Worm (Caenorhabditis elegans) whole organism, early embryonic: ENCODE results near the gene cyp-33C12.

Experiments
- B0310.2 ChIP-seq: sonication (generic microtip); optimal IDR thresholded peaks from 2 replicates; lab custom pipeline; 2016; ENCODE audit warnings: mild to moderate bottlenecking, missing genetic modification characterization, missing compliant biosample characterization
- F13C5.2 ChIP-seq: sonication (generic microtip); optimal IDR thresholded peaks from 2 replicates; lab custom pipeline; 2017; ENCODE audit warnings: mild to moderate bottlenecking, missing genetic modification characterization, inconsistent platforms, missing compliant biosample characterization
- aly-1 ChIP-seq: sonication (generic microtip); optimal IDR thresholded peaks from 2 replicates; lab custom pipeline; 2016; ENCODE audit warnings: missing genetic modification characterization, missing compliant biosample characterization
- ama-1 ChIP-seq: fragments of 150-350 bp; optimal IDR thresholded peaks from 2 replicates; lab custom pipeline; 2014
- ceh-13 ChIP-seq: fragments of 200-800 bp; sonication (Bioruptor generic); optimal IDR thresholded peaks from 2 replicates; lab custom pipeline; 2018; ENCODE audit warnings: mild to moderate bottlenecking, missing genetic modification characterization, missing compliant biosample characterization
- ceh-36 ChIP-seq: sonication (generic microtip); optimal IDR thresholded peaks from 2 replicates; lab custom pipeline; 2016; ENCODE audit warnings: missing genetic modification characterization, inconsistent platforms, missing compliant biosample characterization
- ets-7 ChIP-seq: sonication (generic microtip); optimal IDR thresholded peaks from 2 replicates; lab custom pipeline; 2016; ENCODE audit warnings: missing genotype, missing genetic modification characterization, missing compliant biosample characterization
- flt-1 ChIP-seq: fragments of 200-800 bp; sonication (Bioruptor generic); IDR thresholded peaks from 2 replicates; pipeline ENCODE4 v1.3.6; 2022; ENCODE audit warnings: missing genetic modification characterization, missing compliant biosample characterization
- hmbx-1 ChIP-seq: sonication (generic microtip); optimal IDR thresholded peaks from 2 replicates; lab custom pipeline; 2016; ENCODE audit warnings: mild to moderate bottlenecking, missing genetic modification characterization, missing compliant biosample characterization
- hmg-4 ChIP-seq: fragments of 200-800 bp; sonication (Bioruptor generic); optimal IDR thresholded peaks from 2 replicates; lab custom pipeline; 2018; ENCODE audit warnings: mild to moderate bottlenecking, missing genetic modification characterization, missing compliant biosample characterization
- hnd-1 ChIP-seq: sonication (generic microtip); optimal IDR thresholded peaks from 2 replicates; lab custom pipeline; 2016; ENCODE audit warnings: missing genetic modification characterization, missing compliant biosample characterization
- pes-1 ChIP-seq: fragments of 200-800 bp; sonication (Bioruptor generic); IDR thresholded peaks from 2 replicates; pipeline ENCODE4 v1.3.6; 2022; ENCODE audit warnings: missing genetic modification reagents, missing genetic modification characterization, missing compliant biosample characterization
- scrt-1 ChIP-seq: fragments of 200-800 bp; sonication (Bioruptor generic); IDR thresholded peaks from 2 replicates; pipeline ENCODE4 v1.3.6; 2022; ENCODE audit warnings: missing genetic modification characterization, missing compliant biosample characterization
- sea-1 ChIP-seq: fragments of 200-800 bp; sonication (Bioruptor generic); conservative IDR thresholded peaks from 2 replicates; pipeline ENCODE4 v1.3.6; 2022; ENCODE audit warnings: missing genetic modification characterization, missing compliant biosample characterization
- tbx-11 ChIP-seq: fragments of 200-800 bp; sonication (Bioruptor generic); IDR thresholded peaks from 2 replicates; pipeline ENCODE4 v1.3.6; 2022; ENCODE audit warnings: missing genetic modification characterization, missing compliant biosample characterization
- tbx-37 ChIP-seq: fragments of 200-800 bp; sonication (Bioruptor generic); conservative IDR thresholded peaks from 2 replicates; pipeline ENCODE4 v1.3.6; 2022; ENCODE audit warnings: missing genetic modification reagents, missing genetic modification characterization, missing compliant biosample characterization
- tra-4 ChIP-seq: sonication (generic microtip); optimal IDR thresholded peaks from 2 replicates; lab custom pipeline; 2017; ENCODE audit warnings: missing genetic modification characterization, missing compliant biosample characterization

Gene cyp-33C12

DNA sequence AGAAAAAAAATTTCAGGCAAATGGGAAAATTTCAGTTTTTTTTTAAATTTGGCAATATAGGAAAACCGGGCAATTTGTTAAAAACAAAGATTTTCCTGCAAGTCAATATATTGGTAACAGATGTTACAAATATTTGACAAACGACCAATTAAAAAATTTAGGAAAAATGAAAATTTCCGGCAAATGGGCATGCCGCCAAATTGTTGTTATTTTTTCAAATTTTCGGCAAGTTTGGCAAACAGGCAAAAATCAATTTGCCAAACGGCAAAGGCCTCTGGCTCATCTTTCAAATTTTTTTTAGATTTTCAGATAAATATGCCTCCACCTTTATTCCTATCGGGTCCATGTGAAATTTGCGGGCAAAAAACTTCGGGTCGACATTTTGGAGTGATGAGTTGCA is 17.6 kb upstream of the cyp-33C12 start, which contains the start of gene nhr-128:
TSS of gene nhr-128 (plus strand) at position 301 of the 400 bp plus-strand sequence.
- TF ChIP-seq F13C5.2 (tag; lab: Kevin White, UChicago) = no peak
- no peak for TF ChIP-seq hmg-4 (GFP tag; lab: Kevin White, UChicago)
- no peak for TF ChIP-seq sea-1 (GFP tag; lab: Robert Waterston, UW)
- TF ChIP-seq B0310.2 (tag; lab: Kevin White, UChicago) = no peak
- no peak for TF ChIP-seq hnd-1 (tag; lab: Kevin White, UChicago)
- no peak for TF ChIP-seq tra-4
- no peak for TF ChIP-seq tbx-37 (GFP tag; lab: Robert Waterston, UW)
- TF ChIP-seq pes-1 (GFP tag; lab: Robert Waterston, UW) = no peak
- no peak for TF ChIP-seq ceh-13
- no peak for TF ChIP-seq flt-1
- TF ChIP-seq aly-1 = no peak
- TF ChIP-seq scrt-1 (GFP tag; lab: Robert Waterston, UW) = no peak
- no peak for TF ChIP-seq ama-1

DNA sequence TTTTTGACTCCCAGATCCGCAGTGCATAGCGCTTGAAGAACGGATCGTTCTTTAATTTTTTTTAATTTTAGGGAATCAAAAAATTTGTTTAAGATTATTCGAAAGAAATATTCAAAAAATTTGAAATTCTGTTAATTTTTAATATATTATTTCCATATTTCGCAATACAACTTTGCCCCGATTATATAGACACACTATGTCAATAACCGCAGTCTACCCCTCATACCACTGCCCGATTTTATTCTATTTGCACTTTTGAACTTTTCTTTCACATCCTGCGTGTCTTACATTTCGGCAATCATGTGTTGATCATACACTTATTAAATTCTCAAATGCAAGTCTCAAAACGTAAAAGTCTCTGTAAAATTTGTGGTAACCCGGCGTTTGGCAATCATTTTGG is 14.6 kb upstream of the cyp-33C12 start, which contains the start of gene nhr-56:
TSS of gene nhr-56 (plus strand) at position 202 of the 400 bp plus-strand sequence.
- no peak for TF ChIP-seq F13C5.2 (tag; lab: Kevin White, UChicago)
- TF ChIP-seq hnd-1 (tag; lab: Kevin White, UChicago) = no peak
- TF ChIP-seq aly-1 = no peak
- no peak for TF ChIP-seq tbx-11 (GFP tag; lab: Robert Waterston, UW)
- no peak for TF ChIP-seq sea-1 (GFP tag; lab: Robert Waterston, UW)
- TF ChIP-seq pes-1 (GFP tag; lab: Robert Waterston, UW) = no peak
- TF ChIP-seq ama-1 = no peak
- no peak for TF ChIP-seq tbx-37 (GFP tag; lab: Robert Waterston, UW)

DNA sequence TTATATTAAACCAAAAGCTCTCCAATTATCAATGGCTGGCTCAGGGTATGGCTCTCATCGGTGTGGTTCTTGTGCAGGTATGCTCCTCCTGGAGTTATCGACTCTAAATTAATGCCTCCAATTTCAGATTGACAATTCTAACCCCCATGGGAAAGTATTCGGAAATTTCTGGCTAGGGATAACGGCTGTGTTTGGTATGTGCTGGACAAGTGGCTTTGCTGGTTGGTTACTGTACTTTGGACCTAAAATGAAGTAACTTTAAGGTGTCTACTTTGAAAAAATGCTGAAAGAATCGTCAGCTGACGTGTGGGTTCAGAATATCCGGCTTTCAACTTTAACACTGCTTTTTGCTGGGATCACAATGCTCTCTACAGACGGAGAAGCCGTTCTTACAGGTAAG is 12.7 kb upstream of the cyp-33C12 start:
- no peak for TF ChIP-seq aly-1
- TF ChIP-seq B0310.2 (tag; lab: Kevin White, UChicago) = no peak
- no peak for TF ChIP-seq tbx-11 (GFP tag; lab: Robert Waterston, UW)
- TF ChIP-seq hnd-1 (tag; lab: Kevin White, UChicago) = no peak
- TF ChIP-seq scrt-1 (GFP tag; lab: Robert Waterston, UW) = no peak
- no peak for TF ChIP-seq sea-1 (GFP tag; lab: Robert Waterston, UW)
- TF ChIP-seq flt-1 = no peak
- no peak for TF ChIP-seq ceh-13
- TF ChIP-seq hmg-4 (GFP tag; lab: Kevin White, UChicago) = no peak
- TF ChIP-seq ets-7 (tag; lab: Kevin White, UChicago) = no peak

DNA sequence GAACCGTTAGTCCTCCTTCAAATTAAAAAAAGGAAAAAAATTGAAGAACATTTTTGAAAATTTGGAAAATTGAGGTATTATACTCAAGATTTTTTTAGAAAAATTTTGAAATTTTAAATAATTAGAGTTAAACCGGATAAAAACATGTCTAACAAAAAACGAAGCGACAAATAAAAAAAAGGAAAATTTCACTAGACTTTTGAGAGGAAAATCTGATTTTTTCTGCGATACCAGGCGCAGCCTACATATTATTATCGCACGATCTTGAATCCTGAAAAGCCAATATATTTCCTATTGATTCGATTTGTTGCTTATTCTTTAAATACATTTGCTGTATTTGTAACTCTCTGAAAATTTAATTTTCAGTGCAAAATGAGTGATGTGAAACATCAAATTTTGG is 11.2 kb upstream of the cyp-33C12 start, which contains the start of gene nstp-8:
TSS of gene nstp-8 (plus strand) at position 301 of the 400 bp plus-strand sequence.
- TF ChIP-seq tra-4 = no peak
- TF ChIP-seq hmbx-1 (tag; lab: Kevin White, UChicago) = no peak
- no peak for TF ChIP-seq sea-1 (GFP tag; lab: Robert Waterston, UW)
- no peak for TF ChIP-seq flt-1

DNA sequence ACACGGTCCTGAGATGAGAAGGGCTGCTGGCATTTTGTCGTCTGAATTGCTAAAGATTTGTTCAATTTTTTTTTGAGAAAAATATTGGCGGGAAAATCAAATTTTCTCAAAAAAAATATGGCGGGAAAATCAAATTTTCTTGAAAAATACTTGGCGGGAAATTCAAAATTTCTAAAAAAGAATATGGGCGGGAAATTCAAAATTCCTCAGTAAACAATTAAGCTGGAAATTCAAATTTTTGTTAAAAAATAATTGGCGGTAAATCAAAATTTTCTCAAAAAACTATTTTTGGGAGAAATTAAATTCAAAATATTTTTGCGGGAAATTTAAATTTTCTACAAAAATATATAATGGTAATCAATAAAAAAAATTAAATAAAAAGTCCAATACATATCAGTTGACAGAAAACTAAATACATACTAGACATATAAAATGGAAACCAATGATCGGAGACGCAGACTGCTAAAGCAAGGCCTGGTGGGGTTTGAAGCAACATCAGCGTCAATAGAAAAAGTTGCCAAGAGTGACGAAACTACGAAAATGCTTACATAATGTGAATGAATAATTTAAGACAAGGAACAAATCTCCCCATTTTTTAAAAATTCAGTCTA is 10.3 kb upstream of the cyp-33C12 start, which contains the start of gene nhr-184:
TSS of gene nhr-184 (minus strand) at position 51 of the 611 bp plus-strand sequence.
- TF ChIP-seq flt-1 (no peak), ceh-13 (no peak), F13C5.2 (tag; lab: Kevin White, UChicago) (no peak), hmg-4 (GFP tag; lab: Kevin White, UChicago) (no peak), sea-1 (GFP tag; lab: Robert Waterston, UW) (no peak)

DNA sequence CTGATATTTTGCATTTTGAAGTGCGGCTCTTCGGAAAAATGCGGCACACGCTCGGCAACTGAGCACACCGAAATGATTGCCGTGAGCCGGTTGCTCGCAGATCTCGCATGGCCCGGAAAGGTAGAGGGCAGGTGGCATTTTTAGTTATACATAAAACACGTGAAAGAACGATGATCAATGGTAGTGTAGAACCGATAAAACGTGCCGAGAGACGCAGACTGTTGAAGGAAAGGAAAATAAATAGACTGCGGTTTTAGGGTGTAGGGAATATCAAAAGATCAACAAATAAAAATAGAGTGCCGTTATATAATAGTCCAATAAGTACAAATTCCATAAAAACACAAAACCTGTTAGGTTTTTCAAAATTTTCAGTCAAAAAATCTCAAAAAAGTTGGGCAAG is 7.7 kb upstream of the cyp-33C12 start, which contains the start of gene nhr-133:
TSS of gene nhr-133 (minus strand) at position 183 of the 400 bp plus-strand sequence.
- TF ChIP-seq tbx-11 (GFP tag; lab: Robert Waterston, UW) = no peak
- TF ChIP-seq aly-1 = no peak
- TF ChIP-seq scrt-1 (GFP tag; lab: Robert Waterston, UW) = no peak
- no peak for TF ChIP-seq hmg-4 (GFP tag; lab: Kevin White, UChicago)
- TF ChIP-seq ceh-36 (tag; lab: Kevin White, UChicago) = no peak
- no peak for TF ChIP-seq ets-7 (tag; lab: Kevin White, UChicago)
- no peak for TF ChIP-seq tra-4
- no peak for TF ChIP-seq sea-1 (GFP tag; lab: Robert Waterston, UW)
- TF ChIP-seq flt-1 = no peak

DNA sequence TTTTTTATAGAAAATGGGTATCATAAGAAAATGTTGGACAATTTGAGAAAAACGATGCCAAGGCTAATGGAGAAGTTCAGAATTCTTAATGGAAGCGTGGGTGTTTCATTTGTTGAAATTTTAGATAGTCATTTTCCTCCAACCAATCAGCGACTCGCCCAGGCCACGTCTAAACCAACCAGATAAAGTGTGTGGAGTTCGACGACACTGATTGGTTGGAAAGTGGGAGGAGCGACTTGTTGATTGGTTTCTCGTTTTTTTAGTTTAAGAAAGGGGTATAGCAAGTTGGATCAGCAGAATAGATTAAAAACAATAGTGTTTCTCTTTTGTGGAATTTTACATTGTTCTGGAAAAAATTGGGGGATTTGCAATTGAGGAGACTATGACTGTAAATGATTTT is 3.3 kb upstream of the cyp-33C12 start:
- TF ChIP-seq tra-4 (no peak), sea-1 (GFP tag; lab: Robert Waterston, UW) (no peak), B0310.2 (tag; lab: Kevin White, UChicago) (no peak), ets-7 (tag; lab: Kevin White, UChicago) (no peak), flt-1 (no peak), hmg-4 (GFP tag; lab: Kevin White, UChicago) (no peak)

DNA sequence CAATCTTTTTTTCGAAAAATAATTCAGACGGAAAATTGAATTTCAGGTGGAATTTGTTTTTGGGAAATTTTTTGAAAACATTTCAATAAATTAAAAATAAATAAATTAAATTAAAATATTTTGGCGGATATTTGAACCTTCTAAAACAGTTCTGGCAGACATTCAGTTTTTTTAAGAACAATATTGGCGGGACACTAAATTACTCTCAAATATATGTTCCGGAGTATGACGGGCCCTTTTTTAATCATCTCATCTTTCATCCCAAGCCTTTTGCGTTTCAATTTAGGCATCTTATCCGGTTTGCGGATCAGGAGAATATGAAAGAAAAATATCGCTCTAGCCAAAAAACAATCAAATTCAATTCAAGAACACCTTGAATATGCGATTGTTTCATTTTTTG is 2.6 kb upstream of the cyp-33C12 start, which contains the start of gene svh-11:
TSS of gene svh-11 (plus strand) at position 301 of the 400 bp plus-strand sequence.
- TF ChIP-seq flt-1 (no peak), sea-1 (GFP tag; lab: Robert Waterston, UW) (no peak), ceh-36 (tag; lab: Kevin White, UChicago) (no peak), aly-1 (no peak), tra-4 (no peak), ets-7 (tag; lab: Kevin White, UChicago) (no peak), ama-1 (no peak), hnd-1 (tag; lab: Kevin White, UChicago) (no peak), scrt-1 (GFP tag; lab: Robert Waterston, UW) (no peak), B0310.2 (tag; lab: Kevin White, UChicago) (no peak), hmg-4 (GFP tag; lab: Kevin White, UChicago) (no peak), hmbx-1 (tag; lab: Kevin White, UChicago) (no peak)
